Fruit fly (Drosophila melanogaster) whole organism, adult: ENCODE measurements around the gene CG13358.

Experiments used
- CG1620 ChIP-seq: fragments of 200-800 bp; sonication (Bioruptor generic); optimal IDR thresholded peaks from 2 replicates; lab custom pipeline; 2016; ENCODE audit warnings: missing biosample characterization, missing genetic modification characterization
- CG7045 ChIP-seq: fragments of 200-800 bp; sonication (Bioruptor generic); optimal IDR thresholded peaks from 2 replicates; lab custom pipeline; 2017; ENCODE audit warnings: missing biosample characterization, mild to moderate bottlenecking, missing genetic modification characterization

dm6 chrX:774160-774700 lies 30.5 kb downstream of the CG13358 start:
- TF ChIP-seq CG1620 (GFP tag; lab: Kevin White, UChicago): no peak
- no peak for TF ChIP-seq CG7045 (GFP tag; lab: Kevin White, UChicago)
